Worm (Caenorhabditis elegans) whole organism, L4 larva: ENCODE results near the gene srbc-38.

Experiments
- D1046.2 ChIP-seq: fragments of 200-800 bp; sonication (Bioruptor generic); IDR thresholded peaks from 2 replicates; pipeline ENCODE4 v1.3.6; 2022; ENCODE audit warnings: missing genetic modification characterization, missing compliant biosample characterization
- F10B5.3 ChIP-seq: sonication (generic microtip); optimal IDR thresholded peaks from 2 replicates; lab custom pipeline; 2016; ENCODE audit warnings: mild to moderate bottlenecking, missing genetic modification characterization, missing compliant biosample characterization
- F49E8.2 ChIP-seq: sonication (generic microtip); optimal IDR thresholded peaks from 2 replicates; lab custom pipeline; 2016; ENCODE audit warnings: missing compliant biosample characterization, mild to moderate bottlenecking, missing genetic modification characterization, borderline replicate concordance
- R02D3.7 ChIP-seq: fragments of 150-350 bp; sonication (generic microtip); optimal IDR thresholded peaks from 3 replicates; lab custom pipeline; 2014; ENCODE audit warnings: missing biosample characterization, missing genetic modification characterization
- Y105C5A.15 ChIP-seq: fragments of 200-800 bp; sonication (Bioruptor generic); IDR thresholded peaks from 2 replicates; pipeline ENCODE4 v1.3.6; 2022; ENCODE audit warnings: missing genetic modification characterization, missing compliant biosample characterization
- Y48G9A.11 ChIP-seq: fragments of 200-800 bp; sonication (Bioruptor generic); IDR thresholded peaks from 2 replicates; pipeline ENCODE4 v1.3.6; 2022; ENCODE audit warnings: missing genetic modification reagents, missing genetic modification characterization, missing compliant biosample characterization
- ZK337.2 ChIP-seq: fragments of 200-800 bp; sonication (Bioruptor generic); IDR thresholded peaks from 2 replicates; pipeline ENCODE4 v1.3.6; 2022; ENCODE audit warnings: missing genetic modification reagents, missing genetic modification characterization, missing compliant biosample characterization
- ZK546.5 ChIP-seq, 2 experiments: sonication (generic microtip); optimal IDR thresholded peaks; 2 replicates each; lab custom pipeline; 2017; ENCODE audit warnings: missing biosample characterization in 2 of 2, missing genetic modification characterization in 2 of 2
- ceh-20 ChIP-seq: fragments of 200-800 bp; sonication (Bioruptor generic); IDR thresholded peaks from 2 replicates; pipeline ENCODE4 v1.3.6; 2022; ENCODE audit warnings: missing genetic modification reagents, missing genetic modification characterization, missing compliant biosample characterization
- ceh-28 ChIP-seq: fragments of 150-350 bp; optimal IDR thresholded peaks from 2 replicates; lab custom pipeline; 2014; ENCODE audit warnings: missing biosample characterization, missing genetic modification reagents, missing genetic modification characterization
- ceh-44 ChIP-seq: fragments of 200-800 bp; sonication (Bioruptor generic); IDR thresholded peaks from 2 replicates; pipeline ENCODE4 v1.3.6; 2022; ENCODE audit warnings: missing genetic modification reagents, missing genetic modification characterization, missing compliant biosample characterization
- cey-2 ChIP-seq: sonication (generic microtip); optimal IDR thresholded peaks from 3 replicates; lab custom pipeline; 2017; ENCODE audit warnings: missing genetic modification characterization, mild to moderate bottlenecking, missing compliant biosample characterization, antibody characterized with exemption, borderline replicate concordance; ENCODE audit not compliant: insufficient read depth
- daf-12 ChIP-seq: fragments of 150-350 bp; optimal IDR thresholded peaks from 2 replicates; lab custom pipeline; 2014; ENCODE audit warnings: missing biosample characterization, missing genetic modification reagents, missing genetic modification characterization
- daf-19 ChIP-seq: fragments of 200-800 bp; sonication (Bioruptor generic); conservative IDR thresholded peaks from 2 replicates; pipeline ENCODE4 v1.3.6; 2022; ENCODE audit warnings: missing genetic modification characterization, missing compliant biosample characterization
- daf-8 ChIP-seq: fragments of 200-800 bp; sonication (Bioruptor generic); IDR thresholded peaks from 2 replicates; pipeline ENCODE4 v1.3.6; 2022; ENCODE audit warnings: missing genetic modification characterization, missing compliant biosample characterization
- dmd-8 ChIP-seq: fragments of 200-800 bp; sonication (Bioruptor generic); IDR thresholded peaks from 2 replicates; pipeline ENCODE4 v1.3.6; 2022; ENCODE audit warnings: missing genetic modification characterization, missing compliant biosample characterization
- duxl-1 ChIP-seq: sonication (generic microtip); optimal IDR thresholded peaks from 2 replicates; lab custom pipeline; 2016; ENCODE audit warnings: mild to moderate bottlenecking, missing genetic modification characterization, moderate library complexity, missing compliant biosample characterization; ENCODE audit not compliant: poor library complexity
- egl-27 ChIP-seq: sonication (generic microtip); optimal IDR thresholded peaks from 3 replicates; lab custom pipeline; 2017; ENCODE audit warnings: missing biosample characterization, missing genetic modification reagents, missing genetic modification characterization
- fkh-10 ChIP-seq: fragments of 150-350 bp; optimal IDR thresholded peaks from 2 replicates; lab custom pipeline; 2014; ENCODE audit warnings: missing biosample characterization, missing genetic modification reagents, missing genetic modification characterization
- fos-1 ChIP-seq: fragments of 150-350 bp; optimal IDR thresholded peaks from 2 replicates; lab custom pipeline; 2014; ENCODE audit warnings: missing biosample characterization, missing genetic modification characterization
- hlh-30 ChIP-seq: sonication (generic microtip); optimal IDR thresholded peaks from 2 replicates; lab custom pipeline; 2017; ENCODE audit warnings: antibody characterized with exemption, mild to moderate bottlenecking, missing genetic modification characterization, missing compliant biosample characterization; ENCODE audit not compliant: insufficient read depth
- jun-1 ChIP-seq: fragments of 150-350 bp; optimal IDR thresholded peaks from 2 replicates; lab custom pipeline; 2014; ENCODE audit warnings: missing biosample characterization, missing genetic modification reagents, missing genetic modification characterization
- lim-7 ChIP-seq: fragments of 200-800 bp; sonication (Bioruptor generic); IDR thresholded peaks from 2 replicates; pipeline ENCODE4 v1.3.6; 2022; ENCODE audit warnings: missing genetic modification characterization, missing compliant biosample characterization
- lin-1 ChIP-seq: fragments of 200-800 bp; sonication (Bioruptor generic); IDR thresholded peaks from 2 replicates; pipeline ENCODE4 v1.3.6; 2022; ENCODE audit warnings: missing genetic modification reagents, missing genetic modification characterization, missing compliant biosample characterization
- lin-15B ChIP-seq: fragments of 150-350 bp; sonication (generic microtip); optimal IDR thresholded peaks from 3 replicates; lab custom pipeline; 2014; ENCODE audit warnings: missing biosample characterization, missing genetic modification characterization
- lin-29 ChIP-seq: fragments of 200-800 bp; sonication (Bioruptor generic); IDR thresholded peaks from 2 replicates; pipeline ENCODE4 v1.3.6; 2022; ENCODE audit warnings: missing genetic modification reagents, missing genetic modification characterization, missing compliant biosample characterization
- lin-38 ChIP-seq: fragments of 200-800 bp; sonication (Bioruptor generic); IDR thresholded peaks from 2 replicates; pipeline ENCODE4 v1.3.6; 2022; ENCODE audit warnings: missing genetic modification reagents, missing genetic modification characterization, missing compliant biosample characterization
- lin-39 ChIP-seq: fragments of 150-350 bp; optimal IDR thresholded peaks from 2 replicates; lab custom pipeline; 2014; ENCODE audit warnings: missing biosample characterization, missing genetic modification reagents, missing genetic modification characterization
- lir-3 ChIP-seq: sonication (generic microtip); optimal IDR thresholded peaks from 2 replicates; lab custom pipeline; 2016; ENCODE audit warnings: mild to moderate bottlenecking, missing genetic modification characterization, missing compliant biosample characterization
- madf-5 ChIP-seq, 2 experiments: fragments of 200-800 bp; sonication (Bioruptor generic); IDR thresholded peaks; 2 replicates each; pipeline ENCODE4 v1.3.6; 2022; ENCODE audit warnings: missing compliant biosample characterization in 2 of 2, missing genetic modification characterization in 2 of 2
- mep-1 ChIP-seq: fragments of 150-350 bp; sonication (generic microtip); optimal IDR thresholded peaks from 3 replicates; lab custom pipeline; 2014; ENCODE audit warnings: missing biosample characterization, missing genetic modification characterization
- nhr-10 ChIP-seq: fragments of 150-350 bp; optimal IDR thresholded peaks from 2 replicates; lab custom pipeline; 2014; ENCODE audit warnings: missing biosample characterization, missing genetic modification characterization
- nhr-11 ChIP-seq: fragments of 150-350 bp; optimal IDR thresholded peaks from 2 replicates; lab custom pipeline; 2014; ENCODE audit warnings: missing biosample characterization, missing genetic modification characterization
- nhr-111 ChIP-seq: fragments of 200-800 bp; sonication (Bioruptor generic); optimal IDR thresholded peaks from 2 replicates; lab custom pipeline; 2018; ENCODE audit warnings: mild to moderate bottlenecking, missing genetic modification characterization, missing compliant biosample characterization
- nhr-28 ChIP-seq: fragments of 150-350 bp; optimal IDR thresholded peaks from 2 replicates; lab custom pipeline; 2014; ENCODE audit warnings: missing biosample characterization, missing genetic modification characterization
- nhr-48 ChIP-seq: sonication (generic microtip); optimal IDR thresholded peaks from 2 replicates; lab custom pipeline; 2016; ENCODE audit warnings: mild to moderate bottlenecking, missing genetic modification characterization, missing compliant biosample characterization
- nhr-6 ChIP-seq: fragments of 150-350 bp; optimal IDR thresholded peaks from 2 replicates; lab custom pipeline; 2014; ENCODE audit warnings: missing biosample characterization, missing genetic modification characterization
- nhr-77 ChIP-seq: fragments of 150-350 bp; optimal IDR thresholded peaks from 2 replicates; lab custom pipeline; 2014; ENCODE audit warnings: missing biosample characterization, missing genetic modification characterization
- pha-4 ChIP-seq, 2 experiments: fragments of 150-350 bp in 1 of 2; fragments of 200-800 bp in 1 of 2; sonication (Bioruptor generic) in 1 of 2; IDR thresholded peaks in 1 of 2; optimal IDR thresholded peaks in 1 of 2; 2 replicates each; pipeline versions ENCODE4 v1.3.6 to Lab custom; 2014 to 2022; ENCODE audit warnings: missing genetic modification characterization in 2 of 2, missing genetic modification reagents in 2 of 2, missing biosample characterization in 1 of 2, missing compliant biosample characterization in 1 of 2
- rbr-2 ChIP-seq: sonication (generic microtip); optimal IDR thresholded peaks from 2 replicates; lab custom pipeline; 2016; ENCODE audit warnings: missing genotype, missing genetic modification characterization, missing compliant biosample characterization
- sdz-12 ChIP-seq: fragments of 200-800 bp; sonication (Bioruptor generic); optimal IDR thresholded peaks from 2 replicates; lab custom pipeline; 2018; ENCODE audit warnings: mild to moderate bottlenecking, missing genetic modification characterization, missing compliant biosample characterization
- skn-1 ChIP-seq: fragments of 150-350 bp; optimal IDR thresholded peaks from 2 replicates; lab custom pipeline; 2014; ENCODE audit warnings: missing biosample characterization, missing genetic modification characterization
- snpc-4 ChIP-seq: fragments of 150-350 bp; optimal IDR thresholded peaks from 2 replicates; lab custom pipeline; 2014; ENCODE audit warnings: missing biosample characterization, missing genetic modification characterization
- spr-1 ChIP-seq: sonication (generic microtip); optimal IDR thresholded peaks from 2 replicates; lab custom pipeline; 2016; ENCODE audit warnings: mild to moderate bottlenecking, missing genetic modification characterization, missing compliant biosample characterization
- spr-3 ChIP-seq: fragments of 200-800 bp; sonication (Bioruptor generic); optimal IDR thresholded peaks from 2 replicates; lab custom pipeline; 2018; ENCODE audit warnings: mild to moderate bottlenecking, missing genetic modification characterization, missing compliant biosample characterization
- tag-97 ChIP-seq: fragments of 200-800 bp; sonication (Bioruptor generic); IDR thresholded peaks from 2 replicates; pipeline ENCODE4 v1.3.6; 2022; ENCODE audit warnings: missing genetic modification characterization, missing compliant biosample characterization
- unc-62 ChIP-seq, 3 experiments: fragments of 150-350 bp in 1 of 3; sonication (generic microtip); optimal IDR thresholded peaks in 2 of 3; peaks in 1 of 3; 1 replicate in 1 of 3; 2 replicates in 2 of 3; lab custom pipeline; 2014 to 2017; ENCODE audit warnings: missing biosample characterization in 3 of 3, missing genetic modification characterization in 3 of 3, missing genetic modification reagents in 3 of 3, missing genotype in 1 of 3
- vab-7 ChIP-seq: fragments of 200-800 bp; sonication (Bioruptor generic); IDR thresholded peaks from 2 replicates; pipeline ENCODE4 v1.3.6; 2022; ENCODE audit warnings: missing genetic modification reagents, missing genetic modification characterization, missing compliant biosample characterization
- zag-1 ChIP-seq: fragments of 150-350 bp; optimal IDR thresholded peaks from 2 replicates; lab custom pipeline; 2014; ENCODE audit warnings: missing biosample characterization, missing genetic modification characterization

The srbc-38 gene

DNA sequence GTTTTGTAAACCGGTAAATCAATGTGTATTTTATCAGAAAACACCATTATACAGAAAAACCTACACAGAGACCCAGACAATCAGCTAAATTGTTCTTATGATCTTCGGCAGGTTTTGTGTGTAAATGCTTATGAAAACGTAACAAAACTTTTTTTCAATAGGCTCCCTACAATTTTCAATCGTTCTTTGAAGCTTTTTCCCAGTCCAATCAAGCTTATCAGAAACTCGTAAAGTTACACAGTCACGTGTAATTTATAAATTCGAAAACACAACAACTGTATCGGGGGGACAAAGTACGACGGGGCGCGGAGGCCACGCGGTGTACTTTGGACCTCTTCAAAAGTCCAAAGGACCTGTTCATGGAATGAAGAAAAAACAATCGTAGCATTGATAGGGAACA lies 23.2 kb downstream of the srbc-38 start (continued):
- TF ChIP-seq Y48G9A.11 (GFP tag; lab: Robert Waterston, UW) = no peak
- TF ChIP-seq spr-3 (GFP tag; lab: Kevin White, UChicago) = no peak
- peak; percentile 38 for TF ChIP-seq cey-2 (tag; lab: Kevin White, UChicago)
- peak; percentile 13 for TF ChIP-seq rbr-2 (tag; lab: Kevin White, UChicago)
- TF ChIP-seq spr-1 (tag; lab: Kevin White, UChicago) = peak; percentile 25
- TF ChIP-seq, all 104 proteins: peak for 36

DNA sequence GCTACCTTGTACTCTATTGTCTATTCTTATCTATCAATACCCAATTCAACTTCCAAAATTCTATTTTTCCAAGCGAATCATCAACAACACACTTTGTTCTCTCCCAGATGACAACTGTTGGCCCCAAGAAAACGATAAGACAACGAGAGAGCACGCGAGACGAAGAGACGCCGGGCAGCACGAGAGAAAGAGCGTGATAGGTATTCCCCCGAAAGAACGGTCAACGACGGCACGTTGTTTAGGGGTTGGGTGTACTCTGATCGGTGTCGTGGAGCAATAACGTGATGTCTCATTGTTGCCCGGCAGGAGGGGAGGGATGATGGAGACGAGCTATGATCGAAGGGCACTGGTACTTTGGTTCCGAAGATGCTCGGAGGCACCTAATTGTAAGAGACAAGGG lies 24.3 kb downstream of the srbc-38 start:
- TF ChIP-seq lin-38 (peak; percentile 42), F49E8.2 (tag; lab: Kevin White, UChicago) (no peak), unc-62 (GFP tag; optimal IDR thresholded peaks at IDR 0.05 in 1 of 2; lab: Kevin White, UChicago) (peak; percentile 76 to 98), unc-62 (tag; optimal IDR thresholded peaks at IDR 0.05; lab: Kevin White, UChicago) (peak; percentile 8), lin-15B (tag; lab: Kevin White, UChicago) (no peak), ceh-44 (GFP tag; lab: Robert Waterston, UW) (no peak), lim-7 (GFP tag; lab: Robert Waterston, UW) (no peak), vab-7 (no peak), snpc-4 (no peak), zag-1 (tag; lab: Kevin White, UChicago) (no peak), tag-97 (no peak), jun-1 (tag; lab: Kevin White, UChicago) (peak; percentile 64), ZK337.2 (GFP tag; lab: Robert Waterston, UW) (no peak), skn-1 (no peak), egl-27 (tag; lab: Kevin White, UChicago) (no peak), spr-3 (GFP tag; lab: Kevin White, UChicago) (peak; percentile 9), sdz-12 (peak; percentile 13), hlh-30 (tag; lab: Kevin White, UChicago) (peak; percentile 98), cey-2 (tag; lab: Kevin White, UChicago) (no peak), daf-19 (GFP tag; lab: Robert Waterston, UW) (no peak), lin-39 (tag; lab: Kevin White, UChicago) (no peak), fkh-10 (GFP tag; lab: Kevin White, UChicago) (no peak), duxl-1 (tag; lab: Kevin White, UChicago) (peak; percentile 73), D1046.2 (GFP tag; lab: Robert Waterston, UW) (no peak), madf-5 (GFP tag; IDR thresholded peaks at IDR 0.05; lab: Robert Waterston, UW) (no peak), dmd-8 (no peak), nhr-28 (peak; percentile 96), daf-12 (no peak), R02D3.7 (tag; lab: Kevin White, UChicago) (no peak), daf-8 (no peak), lin-29 (GFP tag; lab: Robert Waterston, UW) (no peak), fos-1 (peak; percentile 67), nhr-10 (tag; lab: Kevin White, UChicago) (peak; percentile 97), Y105C5A.15 (GFP tag; lab: Robert Waterston, UW) (no peak), pha-4 (GFP tag; IDR thresholded peaks at IDR 0.05; lab: Robert Waterston, UW) (peak; percentile 80), pha-4 (tag; optimal IDR thresholded peaks at IDR 0.05; lab: Kevin White, UChicago) (no peak), ZK546.5 (tag; optimal IDR thresholded peaks at IDR 0.05; lab: Kevin White, UChicago) (no peak), ceh-20 (GFP tag; lab: Robert Waterston, UW) (peak; percentile 90), nhr-77 (tag; lab: Kevin White, UChicago) (peak; percentile 83), nhr-6 (peak; percentile 78), nhr-111 (GFP tag; lab: Kevin White, UChicago) (peak; percentile 12), nhr-48 (tag; lab: Kevin White, UChicago) (peak; percentile 92), nhr-11 (tag; lab: Kevin White, UChicago) (peak; percentile 96), lin-1 (GFP tag; lab: Robert Waterston, UW) (peak; percentile 80), lir-3 (tag; lab: Kevin White, UChicago) (no peak), mep-1 (tag; lab: Kevin White, UChicago) (peak; percentile 79), ceh-28 (tag; lab: Kevin White, UChicago) (no peak), F10B5.3 (tag; lab: Kevin White, UChicago) (no peak)
